Worm (Caenorhabditis elegans) whole organism, midembryonic: ENCODE results near the gene nucl-1.

Experiments used
- T22C8.4 ChIP-seq: fragments of 200-800 bp; sonication (Bioruptor generic); IDR thresholded peaks from 2 replicates; pipeline ENCODE4 v1.3.6; 2022; ENCODE audit warnings: missing genetic modification characterization, missing compliant biosample characterization
- cog-1 ChIP-seq: sonication (generic microtip); optimal IDR thresholded peaks from 2 replicates; lab custom pipeline; 2016; ENCODE audit warnings: missing genetic modification characterization, missing compliant biosample characterization
- med-1 ChIP-seq: sonication (generic microtip); optimal IDR thresholded peaks from 2 replicates; lab custom pipeline; 2017; ENCODE audit warnings: missing genetic modification characterization, mild to moderate bottlenecking, missing compliant biosample characterization, antibody characterized with exemption, missing genetic modification reagents; ENCODE audit not compliant: insufficient read depth

- TF ChIP-seq cog-1 (tag; lab: Kevin White, UChicago) (no peak), T22C8.4 (GFP tag; lab: Robert Waterston, UW) (no peak), med-1 (GFP tag; lab: Kevin White, UChicago) (no peak)
These were observed 12.7 kb downstream of the nucl-1 start, which contains the start of gene K07H8.12 for ce11 chrIV:8276609-8277008.
